Worm (Caenorhabditis elegans): Measurements from ENCODE around the gene T25B9.11.
A peak's percentile ranks its signal among the peaks of the same experiment; 100 is the strongest.

T25B9.11 gene

DNA sequence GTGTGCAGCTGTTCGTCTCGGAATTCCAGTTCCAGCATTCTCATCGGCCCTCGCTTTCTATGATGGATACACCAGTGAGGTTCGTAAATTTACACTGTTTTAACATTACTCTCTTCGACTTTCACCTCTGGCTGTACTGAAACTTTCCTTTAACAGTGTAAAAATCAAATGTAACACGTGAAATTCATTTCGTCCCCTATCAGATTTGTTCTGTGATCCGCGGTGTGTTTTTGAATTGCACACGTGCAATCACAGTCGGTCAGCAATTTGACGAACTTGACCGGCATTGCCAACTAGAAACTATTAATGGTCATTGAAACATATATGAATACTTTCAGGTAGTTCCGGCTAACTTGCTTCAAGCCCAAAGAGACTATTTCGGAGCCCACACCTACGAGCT, 12.8 kb downstream of the T25B9.11 start:
- TF ChIP-seq lsy-12 (tag; optimal IDR thresholded peaks at IDR 0.05): no peak
- TF ChIP-seq nhr-25 (tag; optimal IDR thresholded peaks at IDR 0.05): peak; percentile 46
- TF ChIP-seq nhr-23 (tag; optimal IDR thresholded peaks at IDR 0.05): peak; percentile 12

DNA sequence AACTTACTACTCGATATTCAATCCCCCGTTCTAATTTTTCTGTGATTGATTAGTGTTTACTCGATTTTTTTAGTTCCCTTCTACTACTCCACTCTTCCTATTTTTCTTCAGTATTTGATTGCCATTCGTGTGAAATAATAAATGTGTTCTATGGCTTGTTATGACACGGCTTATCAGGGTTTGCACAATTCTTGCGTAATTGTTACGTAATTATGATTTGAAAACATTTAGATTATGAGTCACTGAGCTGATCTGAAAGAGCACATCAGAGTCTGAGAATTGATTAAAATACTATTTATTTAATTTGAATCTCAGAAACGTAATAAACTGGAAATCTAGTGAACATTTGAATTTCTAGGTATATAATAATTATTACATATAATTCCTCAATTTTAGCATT, 13.3 kb downstream of the T25B9.11 start:
- no peak for TF ChIP-seq elt-1 (tag; optimal IDR thresholded peaks at IDR 0.05)
- TF ChIP-seq pqm-1 (tag; optimal IDR thresholded peaks at IDR 0.05): no peak
- no peak for TF ChIP-seq fkh-2 (tag; optimal IDR thresholded peaks at IDR 0.05)
- TF ChIP-seq ztf-4 (tag; optimal IDR thresholded peaks at IDR 0.05): no peak
- TF ChIP-seq ceh-9 (tag; optimal IDR thresholded peaks at IDR 0.05): no peak
- TF ChIP-seq nhr-25 (tag; optimal IDR thresholded peaks at IDR 0.05): no peak
- TF ChIP-seq nhr-12 (tag; optimal IDR thresholded peaks at IDR 0.05): no peak
- no peak for TF ChIP-seq fos-1 (tag; optimal IDR thresholded peaks at IDR 0.05)
- TF ChIP-seq nhr-28 (tag; optimal IDR thresholded peaks at IDR 0.05): no peak
- no peak for TF ChIP-seq nhr-23 (tag; optimal IDR thresholded peaks at IDR 0.05)

DNA sequence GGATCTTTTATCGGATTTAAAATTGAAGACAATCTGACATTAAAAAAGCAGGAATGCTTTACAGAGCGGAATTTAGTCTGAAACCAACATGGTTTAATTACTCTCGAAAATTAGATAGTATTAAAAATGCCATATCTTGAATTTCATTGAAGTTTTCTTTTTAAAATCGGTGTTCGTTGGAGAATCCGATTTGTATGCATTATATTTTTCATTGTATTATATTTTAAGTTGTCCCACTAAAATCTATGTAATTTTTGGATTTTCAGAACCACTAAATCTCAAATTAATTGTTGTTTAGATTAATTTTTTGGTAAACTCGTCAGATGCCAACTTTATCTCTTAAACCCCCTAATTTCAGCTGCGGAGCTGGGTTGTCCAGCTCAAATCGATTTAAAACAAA, 14.3 kb downstream of the T25B9.11 start:
- TF ChIP-seq lin-15B (tag; optimal IDR thresholded peaks at IDR 0.05) (no peak), ama-1 (optimal IDR thresholded peaks at IDR 0.05) (peak; percentile 31), lsy-12 (tag; optimal IDR thresholded peaks at IDR 0.05) (peak; percentile 18), unc-62 (GFP tag; optimal IDR thresholded peaks at IDR 0.05) (no peak), nhr-23 (tag; optimal IDR thresholded peaks at IDR 0.05) (peak; percentile 71), elt-2 (tag; optimal IDR thresholded peaks at IDR 0.05) (no peak), nhr-237 (tag; optimal IDR thresholded peaks at IDR 0.05) (no peak), nhr-43 (tag; optimal IDR thresholded peaks at IDR 0.05; ENCODE audit: poor library complexity, severe bottlenecking) (peak; percentile 32), skn-1 (tag; optimal IDR thresholded peaks at IDR 0.05) (no peak), ceh-28 (tag; optimal IDR thresholded peaks at IDR 0.05) (peak; percentile 25), egl-27 (tag; optimal IDR thresholded peaks at IDR 0.05) (no peak)

DNA sequence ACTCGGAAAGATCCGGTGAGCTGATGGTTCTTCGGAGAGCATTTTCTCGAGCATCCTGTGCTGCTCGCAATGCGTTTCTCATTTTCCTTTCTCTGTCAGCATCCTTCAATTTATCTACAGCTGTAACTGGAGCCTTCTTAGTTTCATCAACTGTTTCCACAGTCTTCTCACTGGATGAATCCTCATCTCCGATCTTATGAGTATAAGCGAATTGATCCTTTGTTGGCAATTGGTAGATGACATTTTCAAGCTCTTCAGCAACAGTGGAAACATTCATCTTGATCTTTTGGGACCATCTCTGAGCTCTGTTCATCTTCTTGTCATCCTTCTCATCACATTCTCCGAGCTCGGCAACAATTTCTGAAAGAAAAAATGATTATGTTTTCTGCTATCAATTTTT, 15.0 kb downstream of the T25B9.11 start:
- TF ChIP-seq sea-2 (GFP tag; optimal IDR thresholded peaks at IDR 0.05) (no peak), hmg-11 (tag; optimal IDR thresholded peaks at IDR 0.05) (no peak), mdl-1 (tag; optimal IDR thresholded peaks at IDR 0.05) (no peak), nhr-43 (tag; optimal IDR thresholded peaks at IDR 0.05; ENCODE audit: poor library complexity, severe bottlenecking) (peak; percentile 16)

DNA sequence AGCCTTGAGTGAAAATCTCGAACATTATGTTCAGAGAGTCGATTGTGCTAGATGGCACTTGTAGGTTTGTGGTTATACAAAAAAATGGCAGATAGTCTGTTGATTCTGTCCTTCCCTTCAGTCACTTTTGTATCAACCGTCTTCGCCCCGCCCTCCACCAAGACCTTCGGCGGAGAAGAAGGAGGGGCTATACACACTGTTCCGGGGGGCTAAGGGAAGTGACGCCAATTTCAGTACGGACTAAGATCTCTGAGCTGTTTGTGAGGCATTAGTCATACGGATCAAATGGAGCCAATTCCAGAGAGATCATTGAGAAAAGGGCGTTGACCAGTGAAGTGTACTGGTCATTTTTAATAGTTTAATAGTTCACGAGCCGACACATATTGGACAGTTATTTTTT, 16.3 kb downstream of the T25B9.11 start, which contains the start of gene swt-3:
TSS of gene swt-3 (minus strand) at position 101 of the 400 bp plus-strand sequence.
- TF ChIP-seq zag-1 (tag; optimal IDR thresholded peaks at IDR 0.05) (no peak), jun-1 (tag; optimal IDR thresholded peaks at IDR 0.05) (no peak), nhr-23 (tag; optimal IDR thresholded peaks at IDR 0.05) (no peak), ama-1 (optimal IDR thresholded peaks at IDR 0.05) (no peak), ztf-4 (tag; optimal IDR thresholded peaks at IDR 0.05) (no peak), nfya-1 (tag; optimal IDR thresholded peaks at IDR 0.05; ENCODE audit: insufficient read depth) (no peak), fkh-10 (GFP tag; optimal IDR thresholded peaks at IDR 0.05) (no peak), hmg-11 (tag; optimal IDR thresholded peaks at IDR 0.05) (no peak), elt-2 (tag; optimal IDR thresholded peaks at IDR 0.05) (no peak), nhr-28 (tag; optimal IDR thresholded peaks at IDR 0.05) (no peak), nhr-25 (tag; optimal IDR thresholded peaks at IDR 0.05) (no peak), mdl-1 (tag; optimal IDR thresholded peaks at IDR 0.05) (no peak), unc-39 (tag; optimal IDR thresholded peaks at IDR 0.05) (no peak), nhr-76 (tag; optimal IDR thresholded peaks at IDR 0.05) (no peak), ceh-9 (tag; optimal IDR thresholded peaks at IDR 0.05) (no peak), lsy-12 (tag; optimal IDR thresholded peaks at IDR 0.05) (no peak), daf-12 (tag; optimal IDR thresholded peaks at IDR 0.05) (no peak)

DNA sequence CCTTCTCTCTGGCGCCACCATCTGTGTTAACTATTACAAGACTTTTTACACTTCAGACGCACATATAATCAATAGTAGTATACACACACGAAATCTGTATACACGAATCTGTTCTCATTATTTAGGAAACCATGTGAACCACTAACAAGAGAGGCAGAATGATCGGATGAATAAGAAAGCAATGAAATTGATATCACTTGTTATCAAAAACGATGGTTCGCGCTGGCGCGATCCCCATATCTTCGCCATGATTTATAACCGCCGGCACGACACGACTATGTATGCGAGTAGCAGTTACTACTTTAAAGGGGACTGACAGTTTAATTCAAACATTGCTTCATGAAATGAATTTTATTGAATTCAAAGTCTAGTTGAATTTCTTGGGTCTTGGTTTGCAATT, 17.0 kb downstream of the T25B9.11 start:
- TF ChIP-seq elt-3 (tag; optimal IDR thresholded peaks at IDR 0.05) (peak in 1 of 3 experiments; percentile 21), nhr-25 (tag; optimal IDR thresholded peaks at IDR 0.05) (no peak), ceh-82 (tag; optimal IDR thresholded peaks at IDR 0.05) (no peak), skn-1 (tag; optimal IDR thresholded peaks at IDR 0.05) (no peak)

Measured in whole organism, L3 larva.